Worm (Caenorhabditis elegans): ENCODE data around the gene T04A8.8.

DNA sequence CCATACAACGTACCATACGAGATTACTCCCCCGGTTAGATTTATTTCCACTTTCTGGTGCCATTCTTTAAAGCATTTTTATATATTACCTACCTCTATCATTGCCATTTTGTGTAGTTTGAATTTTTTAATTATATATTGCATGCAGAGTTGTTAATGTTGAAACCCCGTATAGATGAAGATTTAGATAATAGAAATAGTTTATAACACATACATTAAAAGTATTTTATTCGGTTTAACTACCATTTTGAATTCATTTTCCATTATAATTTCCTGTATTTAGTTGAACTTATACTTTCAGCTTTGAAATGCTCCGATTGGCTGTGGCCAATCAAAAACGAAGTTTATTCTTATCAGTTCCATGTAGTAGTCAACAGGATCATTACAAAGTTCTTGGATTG is 4.0 kb downstream of the T04A8.8 start, which contains the start of gene dnj-18:
- TF ChIP-seq zag-1 (tag; optimal IDR thresholded peaks at IDR 0.05) = no peak
- no peak for TF ChIP-seq elt-2 (tag; optimal IDR thresholded peaks at IDR 0.05)
- no peak for TF ChIP-seq nhr-76 (tag; optimal IDR thresholded peaks at IDR 0.05)
